Worm (Caenorhabditis elegans) whole organism, midembryonic: Measurements from ENCODE around the gene B0244.17.

ENCODE experiments used
- T22C8.4 ChIP-seq: fragments of 200-800 bp; sonication (Bioruptor generic); IDR thresholded peaks from 2 replicates; pipeline ENCODE4 v1.3.6; 2022; ENCODE audit warnings: missing genetic modification characterization, missing compliant biosample characterization
- cog-1 ChIP-seq: sonication (generic microtip); optimal IDR thresholded peaks from 2 replicates; lab custom pipeline; 2016; ENCODE audit warnings: missing genetic modification characterization, missing compliant biosample characterization
- flt-1 ChIP-seq: fragments of 200-800 bp; sonication (Bioruptor generic); IDR thresholded peaks from 2 replicates; pipeline ENCODE4 v1.3.6; 2022; ENCODE audit warnings: missing genetic modification characterization, missing compliant biosample characterization
- klf-2 ChIP-seq: fragments of 200-800 bp; sonication (Bioruptor generic); conservative IDR thresholded peaks from 2 replicates; pipeline ENCODE4 v1.3.6; 2022; ENCODE audit warnings: missing genetic modification reagents, missing genetic modification characterization, missing compliant biosample characterization
- med-1 ChIP-seq: sonication (generic microtip); optimal IDR thresholded peaks from 2 replicates; lab custom pipeline; 2017; ENCODE audit warnings: missing genetic modification characterization, mild to moderate bottlenecking, missing compliant biosample characterization, antibody characterized with exemption, missing genetic modification reagents; ENCODE audit not compliant: insufficient read depth
- ref-1 ChIP-seq: fragments of 200-800 bp; sonication (Bioruptor generic); conservative IDR thresholded peaks from 2 replicates; pipeline ENCODE4 v1.3.6; 2022; ENCODE audit warnings: missing genetic modification reagents, missing genetic modification characterization, missing compliant biosample characterization
- tab-1 ChIP-seq: fragments of 200-800 bp; sonication (Bioruptor generic); IDR thresholded peaks from 2 replicates; pipeline ENCODE4 v1.3.6; 2022; ENCODE audit warnings: missing genetic modification characterization, missing compliant biosample characterization
- ztf-23 ChIP-seq: fragments of 200-800 bp; sonication (Bioruptor generic); IDR thresholded peaks from 2 replicates; pipeline ENCODE4 v1.3.6; 2022; ENCODE audit warnings: missing genetic modification reagents, missing genetic modification characterization, missing compliant biosample characterization
- ztf-29 ChIP-seq: fragments of 200-800 bp; sonication (Bioruptor generic); IDR thresholded peaks from 2 replicates; pipeline ENCODE4 v1.3.6; 2022; ENCODE audit warnings: missing genetic modification reagents, missing genetic modification characterization, missing compliant biosample characterization

Gene B0244.17

DNA sequence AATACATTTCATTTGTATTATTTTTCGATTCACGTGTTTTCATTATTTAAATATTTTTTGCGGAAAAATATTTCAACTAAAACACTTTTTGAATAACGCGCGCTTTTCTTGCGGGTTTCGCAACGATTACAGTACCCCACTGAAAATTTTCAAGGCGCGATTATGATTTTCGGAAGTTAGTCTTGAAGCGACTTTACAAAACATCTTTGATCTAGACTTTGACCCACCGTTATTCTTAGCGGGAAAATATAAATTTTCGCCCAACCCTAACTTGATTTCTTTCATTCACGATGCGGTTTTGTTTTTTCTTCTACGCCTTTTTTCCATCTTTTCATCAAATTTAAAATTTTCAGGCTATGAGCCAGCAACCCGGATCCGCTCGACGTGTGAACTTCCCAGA lies 5.2 kb upstream of the B0244.17 start, which contains the start of gene egg-1:
TSS of gene egg-1 (plus strand) at position 354 of the 400 bp plus-strand sequence.
- TF ChIP-seq ztf-23 (GFP tag; lab: Robert Waterston, UW) (no peak), med-1 (no peak), klf-2 (GFP tag; lab: Robert Waterston, UW) (no peak), T22C8.4 (GFP tag; lab: Robert Waterston, UW) (no peak), flt-1 (GFP tag; lab: Robert Waterston, UW) (no peak)

DNA sequence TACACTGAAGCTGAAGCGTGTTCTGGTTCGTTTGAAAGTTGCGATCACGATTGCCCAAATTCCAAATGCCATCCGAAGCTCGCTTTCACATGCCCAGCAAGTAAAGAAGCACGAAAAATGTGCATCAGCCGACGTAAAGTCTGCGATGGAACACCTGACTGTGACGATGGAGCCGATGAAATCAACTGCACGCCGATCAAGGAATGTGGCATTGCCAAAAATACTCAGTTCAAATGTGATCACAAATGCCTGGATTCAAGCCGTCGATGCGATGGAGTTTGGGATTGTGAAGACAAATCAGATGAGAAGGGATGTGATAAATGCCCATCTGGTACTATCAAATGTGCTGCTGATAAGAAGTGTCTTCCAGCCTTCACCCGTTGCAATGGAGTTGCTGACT lies 3.7 kb upstream of the B0244.17 start:
- no peak for TF ChIP-seq ztf-23 (GFP tag; lab: Robert Waterston, UW)
- TF ChIP-seq tab-1 (GFP tag; lab: Robert Waterston, UW): no peak
- no peak for TF ChIP-seq med-1
- no peak for TF ChIP-seq ref-1 (GFP tag; lab: Robert Waterston, UW)
- no peak for TF ChIP-seq klf-2 (GFP tag; lab: Robert Waterston, UW)
- TF ChIP-seq flt-1 (GFP tag; lab: Robert Waterston, UW): no peak
- TF ChIP-seq T22C8.4 (GFP tag; lab: Robert Waterston, UW): no peak
- TF ChIP-seq ztf-29 (GFP tag; lab: Robert Waterston, UW): no peak
- TF ChIP-seq cog-1: no peak

DNA sequence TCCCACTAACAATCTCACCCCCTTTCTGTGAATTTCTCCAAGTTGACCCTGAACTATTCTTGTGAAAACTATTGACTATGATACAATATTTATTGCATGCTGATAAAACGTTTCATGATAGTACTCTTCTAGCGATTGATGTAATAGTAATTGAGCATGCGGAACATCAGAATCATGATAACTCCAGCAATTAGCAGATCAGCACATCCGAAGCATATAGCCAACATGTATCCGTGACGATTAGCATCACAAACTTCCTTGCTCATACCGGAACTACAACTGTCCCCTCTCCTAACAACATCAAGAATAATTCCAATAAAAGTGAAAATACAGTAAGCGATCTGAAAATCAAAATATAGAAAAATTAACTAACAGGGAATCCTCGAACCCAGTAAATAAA lies 3.0 kb upstream of the B0244.17 start:
- no peak for TF ChIP-seq ztf-23 (GFP tag; lab: Robert Waterston, UW)
- no peak for TF ChIP-seq klf-2 (GFP tag; lab: Robert Waterston, UW)
- TF ChIP-seq T22C8.4 (GFP tag; lab: Robert Waterston, UW): no peak
- no peak for TF ChIP-seq ztf-29 (GFP tag; lab: Robert Waterston, UW)
- no peak for TF ChIP-seq cog-1
- no peak for TF ChIP-seq ref-1 (GFP tag; lab: Robert Waterston, UW)
- TF ChIP-seq med-1: no peak
- TF ChIP-seq tab-1 (GFP tag; lab: Robert Waterston, UW): no peak

DNA sequence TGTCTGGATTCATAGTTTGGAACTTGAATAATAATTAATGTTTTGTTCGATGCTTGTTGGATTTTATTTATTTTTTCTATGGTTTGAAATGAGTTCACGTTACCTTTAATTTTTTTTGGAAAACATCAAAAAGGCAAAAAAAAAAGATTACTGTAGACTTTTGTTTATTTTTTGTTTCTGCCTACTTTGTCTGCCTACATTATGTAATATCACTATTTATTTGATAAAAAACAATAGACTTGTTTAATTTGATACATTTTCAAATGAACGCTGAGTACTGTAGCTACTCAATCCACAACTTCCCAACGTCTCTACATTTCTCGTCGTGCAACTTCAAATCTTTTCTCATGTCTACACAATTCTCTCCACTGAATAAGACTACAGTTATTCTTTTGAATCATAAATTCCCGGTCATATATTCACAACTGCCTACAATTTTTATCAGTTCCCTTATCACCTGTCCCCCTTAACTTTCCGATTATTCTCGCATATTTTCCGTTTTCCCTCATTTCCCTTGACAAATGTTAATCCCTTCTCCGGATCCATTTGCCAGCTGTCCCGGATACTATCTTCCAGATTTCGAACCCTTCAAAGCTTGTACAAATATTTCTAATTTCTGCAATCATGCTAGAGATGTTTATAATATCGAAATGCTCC lies 1.9 kb upstream of the B0244.17 start, which contains the start of the genes B0244.9 and B0244.7:
TSS of gene B0244.9 (minus strand) at position 51 of the 657 bp plus-strand sequence.
TSS of gene B0244.7 (plus strand) at position 522 of the 657 bp plus-strand sequence.
- TF ChIP-seq med-1: no peak
- no peak for TF ChIP-seq ztf-29 (GFP tag; lab: Robert Waterston, UW)
- no peak for TF ChIP-seq cog-1
- no peak for TF ChIP-seq ztf-23 (GFP tag; lab: Robert Waterston, UW)

DNA sequence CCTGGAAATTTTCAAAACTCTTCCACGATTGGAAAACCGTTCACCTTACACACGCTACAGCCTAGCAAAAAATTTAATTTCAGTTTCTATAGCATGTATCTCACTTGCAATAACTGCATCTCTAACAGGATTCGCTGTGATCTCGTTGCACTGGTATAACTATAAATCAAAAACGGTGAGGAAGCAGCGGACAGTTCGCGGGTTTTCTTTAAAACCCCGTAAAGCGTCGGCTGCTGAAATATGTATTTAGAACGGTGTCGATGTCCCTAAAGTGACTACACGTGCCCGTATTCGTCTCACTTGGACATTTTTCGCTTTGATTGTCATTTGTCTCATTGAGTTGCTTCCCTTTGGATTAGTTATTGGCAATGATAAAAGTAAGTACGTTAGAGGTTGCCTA lies 1.3 kb downstream of the B0244.17 start:
- no peak for TF ChIP-seq ztf-29 (GFP tag; lab: Robert Waterston, UW)
- no peak for TF ChIP-seq med-1
- TF ChIP-seq T22C8.4 (GFP tag; lab: Robert Waterston, UW): no peak
- no peak for TF ChIP-seq cog-1
- TF ChIP-seq ztf-23 (GFP tag; lab: Robert Waterston, UW): no peak
- no peak for TF ChIP-seq tab-1 (GFP tag; lab: Robert Waterston, UW)
- TF ChIP-seq ref-1 (GFP tag; lab: Robert Waterston, UW): no peak
- no peak for TF ChIP-seq flt-1 (GFP tag; lab: Robert Waterston, UW)
- TF ChIP-seq klf-2 (GFP tag; lab: Robert Waterston, UW): no peak

DNA sequence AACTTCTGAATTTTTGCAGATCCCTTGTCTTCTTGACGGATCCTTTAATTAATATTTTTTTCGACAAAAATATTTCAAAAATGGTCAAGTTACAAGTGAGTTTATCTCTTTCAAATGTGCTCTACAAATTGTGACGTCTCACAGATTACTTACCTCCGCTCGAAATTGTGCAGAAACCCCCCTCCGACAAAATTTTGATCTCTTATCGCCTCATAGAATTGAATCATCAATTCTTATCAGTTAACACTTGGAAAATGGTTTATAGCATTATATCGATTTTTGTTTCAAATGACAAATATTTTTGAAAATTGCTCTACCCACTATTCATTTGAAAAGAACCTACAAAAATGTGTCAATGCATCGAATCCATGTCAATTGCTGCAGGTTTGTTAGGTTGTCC lies 1.9 kb downstream of the B0244.17 start, which contains the start of gene B0244.10:
TSS of gene B0244.10 (plus strand) at position 254 of the 400 bp plus-strand sequence.
- TF ChIP-seq tab-1 (GFP tag; lab: Robert Waterston, UW) (no peak), ztf-29 (GFP tag; lab: Robert Waterston, UW) (no peak), T22C8.4 (GFP tag; lab: Robert Waterston, UW) (no peak), cog-1 (no peak), ref-1 (GFP tag; lab: Robert Waterston, UW) (no peak), med-1 (no peak), klf-2 (GFP tag; lab: Robert Waterston, UW) (no peak)

DNA sequence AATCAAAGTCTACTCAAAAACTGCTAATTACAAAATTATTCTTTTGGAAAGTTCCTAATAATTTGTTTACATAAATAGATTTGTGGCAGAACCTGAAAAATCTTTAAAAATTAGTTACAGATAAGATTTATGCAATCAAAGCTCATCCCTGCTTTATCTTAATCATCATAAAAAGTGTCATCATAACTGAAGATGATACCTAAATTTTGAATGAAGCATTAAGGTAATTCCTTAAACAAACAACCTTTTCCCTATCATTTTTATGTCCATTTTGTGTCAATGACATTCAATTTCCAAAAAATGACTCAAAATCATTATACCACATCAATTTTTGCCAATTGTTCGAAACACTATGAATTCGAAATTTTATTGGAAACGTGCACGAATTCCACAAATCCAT lies 4.7 kb downstream of the B0244.17 start, which contains the start of gene B0244.6:
TSS of gene B0244.6 (plus strand) at position 301 of the 400 bp plus-strand sequence.
- no peak for TF ChIP-seq ref-1 (GFP tag; lab: Robert Waterston, UW)
- no peak for TF ChIP-seq T22C8.4 (GFP tag; lab: Robert Waterston, UW)
- no peak for TF ChIP-seq med-1
- TF ChIP-seq flt-1 (GFP tag; lab: Robert Waterston, UW): no peak
- TF ChIP-seq cog-1: no peak

DNA sequence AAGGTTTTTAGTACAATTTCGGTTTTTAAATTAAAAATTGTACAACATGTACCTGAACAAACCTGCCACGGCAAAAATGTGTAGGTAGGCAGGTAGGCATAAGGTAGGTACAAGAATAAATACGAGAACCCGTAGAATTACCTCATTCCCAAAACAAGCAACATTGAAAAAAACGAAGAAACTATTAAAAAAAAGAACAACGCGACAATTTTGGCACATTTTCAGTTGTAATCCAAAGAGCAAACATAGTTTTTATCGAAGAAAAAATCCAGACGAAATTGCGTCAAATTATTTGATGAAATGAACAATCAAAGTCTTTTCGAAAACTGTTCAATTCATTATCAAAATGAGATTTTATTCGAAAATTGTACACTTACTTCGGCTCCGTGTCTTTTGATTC lies 7.6 kb downstream of the B0244.17 start, which contains the start of gene B0244.16:
TSS of gene B0244.16 (plus strand) at position 301 of the 400 bp plus-strand sequence.
- TF ChIP-seq ztf-29 (GFP tag; lab: Robert Waterston, UW): no peak
- TF ChIP-seq tab-1 (GFP tag; lab: Robert Waterston, UW): no peak
- no peak for TF ChIP-seq ref-1 (GFP tag; lab: Robert Waterston, UW)
- TF ChIP-seq T22C8.4 (GFP tag; lab: Robert Waterston, UW): no peak
- TF ChIP-seq ztf-23 (GFP tag; lab: Robert Waterston, UW): no peak
- TF ChIP-seq klf-2 (GFP tag; lab: Robert Waterston, UW): no peak
- no peak for TF ChIP-seq med-1
- no peak for TF ChIP-seq cog-1
- TF ChIP-seq flt-1 (GFP tag; lab: Robert Waterston, UW): no peak

DNA sequence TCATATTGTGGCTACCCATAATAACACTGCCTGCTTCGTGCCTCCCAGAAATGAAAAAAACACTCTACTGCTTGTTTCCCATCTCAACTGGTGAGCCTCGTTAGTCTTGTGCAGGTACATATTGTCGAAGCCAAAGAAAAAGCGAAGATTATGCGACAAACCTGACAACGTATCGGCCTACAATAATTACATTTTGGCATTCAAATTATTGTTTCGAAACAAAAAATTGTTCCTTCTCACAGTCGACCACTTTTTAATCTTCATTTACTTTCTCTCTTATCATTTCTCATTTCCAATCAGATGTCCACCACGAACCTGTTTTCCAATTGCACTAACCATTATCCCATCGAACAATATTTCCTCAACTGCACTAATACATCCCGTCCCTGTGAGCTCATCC lies 10.1 kb downstream of the B0244.17 start, which contains the start of gene B0244.15:
TSS of gene B0244.15 (plus strand) at position 301 of the 400 bp plus-strand sequence.
- no peak for TF ChIP-seq med-1
- no peak for TF ChIP-seq cog-1
- no peak for TF ChIP-seq T22C8.4 (GFP tag; lab: Robert Waterston, UW)
- TF ChIP-seq flt-1 (GFP tag; lab: Robert Waterston, UW): no peak

DNA sequence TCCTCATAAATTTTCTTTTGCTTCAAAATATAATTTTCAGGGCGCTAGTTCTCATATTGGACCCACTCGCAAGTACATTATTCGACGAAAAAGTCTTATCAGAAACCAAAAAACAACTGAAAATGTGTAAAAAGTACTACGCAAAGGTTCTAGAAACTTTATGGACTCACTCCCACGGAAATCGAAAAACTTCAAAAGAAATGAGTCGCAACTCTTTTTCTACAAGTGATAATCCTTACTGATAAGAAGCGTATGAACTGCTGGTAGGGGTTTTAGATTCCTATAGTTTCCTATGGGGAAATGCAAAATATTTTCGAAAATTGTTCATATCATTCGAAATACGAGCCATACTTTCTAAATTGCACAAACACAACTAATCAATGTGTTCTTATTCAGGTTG lies 11.6 kb downstream of the B0244.17 start, which contains the start of gene B0244.5:
TSS of gene B0244.5 (plus strand) at position 301 of the 400 bp plus-strand sequence.
- TF ChIP-seq cog-1 (no peak), ztf-23 (GFP tag; lab: Robert Waterston, UW) (no peak), flt-1 (GFP tag; lab: Robert Waterston, UW) (no peak), ref-1 (GFP tag; lab: Robert Waterston, UW) (no peak), med-1 (no peak), T22C8.4 (GFP tag; lab: Robert Waterston, UW) (no peak), ztf-29 (GFP tag; lab: Robert Waterston, UW) (no peak), tab-1 (GFP tag; lab: Robert Waterston, UW) (no peak), klf-2 (GFP tag; lab: Robert Waterston, UW) (no peak)
